Worm (Caenorhabditis elegans) whole organism, L1 larva: ENCODE data around the gene F31F7.1.
A peak's percentile ranks its signal among the peaks of the same experiment; 100 is the strongest.

ENCODE experiments used
- egl-27 ChIP-seq, 2 experiments: fragments of 150-350 bp in 1 of 2; sonication (generic microtip); optimal IDR thresholded peaks; 3 replicates each; lab custom pipeline; 2017 to 2018; ENCODE audit warnings: missing biosample characterization in 2 of 2, missing genetic modification characterization in 2 of 2, missing genetic modification reagents in 2 of 2
- lin-15B ChIP-seq: fragments of 150-350 bp; sonication (generic microtip); optimal IDR thresholded peaks from 3 replicates; lab custom pipeline; 2014; ENCODE audit warnings: missing biosample characterization, missing genetic modification characterization
- nhr-237 ChIP-seq: fragments of 150-350 bp; optimal IDR thresholded peaks from 2 replicates; lab custom pipeline; 2014; ENCODE audit warnings: missing biosample characterization, missing genetic modification characterization
- nhr-77 ChIP-seq: fragments of 150-350 bp; optimal IDR thresholded peaks from 2 replicates; lab custom pipeline; 2014; ENCODE audit warnings: missing biosample characterization, missing genetic modification characterization
- nhr-85 ChIP-seq: sonication (generic microtip); peaks from one replicate; lab custom pipeline; 2016; ENCODE audit warnings: missing genetic modification characterization, inconsistent platforms, missing compliant biosample characterization
- unc-30 ChIP-seq: sonication (generic microtip); optimal IDR thresholded peaks from 2 replicates; lab custom pipeline; 2017; ENCODE audit warnings: missing biosample characterization, missing genetic modification characterization
- ztf-4 ChIP-seq: fragments of 150-350 bp; optimal IDR thresholded peaks from 2 replicates; lab custom pipeline; 2014; ENCODE audit warnings: missing biosample characterization, missing genetic modification characterization

ce11 chrV:6228920-6229456, 47.3 kb upstream of the F31F7.1 start:
- TF ChIP-seq egl-27 (tag; optimal IDR thresholded peaks at IDR 0.05; lab: Kevin White, UChicago) (no peak), lin-15B (tag; lab: Kevin White, UChicago) (peak; percentile 5), unc-30 (tag; lab: Kevin White, UChicago) (no peak), nhr-237 (no peak), nhr-85 (tag; lab: Kevin White, UChicago) (peak; percentile 80), ztf-4 (tag; lab: Kevin White, UChicago) (no peak), nhr-77 (tag; lab: Kevin White, UChicago) (no peak)
